Worm (Caenorhabditis elegans) whole organism, young adult: ENCODE results near the gene ceh-16.
A peak's percentile ranks its signal among the peaks of the same experiment; 100 is the strongest.

ENCODE experiments used
- B0261.1 ChIP-seq: sonication (generic microtip); optimal IDR thresholded peaks from 2 replicates; lab custom pipeline; 2016; ENCODE audit warnings: mild to moderate bottlenecking, missing genetic modification characterization, moderate library complexity, missing compliant biosample characterization
- F23B12.7 ChIP-seq: sonication (generic microtip); optimal IDR thresholded peaks from 2 replicates; lab custom pipeline; 2017; ENCODE audit warnings: missing genetic modification characterization, mild to moderate bottlenecking, missing compliant biosample characterization, antibody characterized with exemption, moderate library complexity; ENCODE audit not compliant: insufficient read depth
- F37B4.10 ChIP-seq: fragments of 200-800 bp; sonication (Bioruptor generic); IDR thresholded peaks from 2 replicates; pipeline ENCODE4 v1.3.6; 2022; ENCODE audit warnings: missing genetic modification characterization, missing compliant biosample characterization
- F39B2.1 ChIP-seq: fragments of 200-800 bp; sonication (Bioruptor generic); IDR thresholded peaks from 2 replicates; pipeline ENCODE4 v1.3.6; 2022; ENCODE audit warnings: missing genetic modification reagents, missing genetic modification characterization, missing compliant biosample characterization
- Y53F4B.3 ChIP-seq: fragments of 200-800 bp; sonication (Bioruptor generic); IDR thresholded peaks from 2 replicates; pipeline ENCODE4 v1.3.6; 2022; ENCODE audit warnings: missing genetic modification reagents, missing genetic modification characterization, missing compliant biosample characterization
- Y67H2A.10 ChIP-seq: fragments of 200-800 bp; sonication (Bioruptor generic); conservative IDR thresholded peaks from 2 replicates; pipeline ENCODE4 v1.3.6; 2022; ENCODE audit warnings: missing genetic modification reagents, missing genetic modification characterization, missing compliant biosample characterization
- ama-1 ChIP-seq, 3 experiments: fragments of 150-350 bp in 1 of 3; sonication (generic microtip) in 2 of 3; optimal IDR thresholded peaks; 2 replicates each; lab custom pipeline; 2014 to 2018; ENCODE audit warnings: missing biosample characterization in 2 of 3, missing genetic modification characterization in 2 of 3, missing genetic modification reagents in 2 of 3
- attf-6 ChIP-seq: fragments of 200-800 bp; sonication (Bioruptor generic); IDR thresholded peaks from 2 replicates; pipeline ENCODE4 v1.3.6; 2022; ENCODE audit warnings: missing genetic modification reagents, missing genetic modification characterization, missing compliant biosample characterization
- bed-2 ChIP-seq: fragments of 200-800 bp; sonication (Bioruptor generic); IDR thresholded peaks from 2 replicates; pipeline ENCODE4 v1.3.6; 2022; ENCODE audit warnings: missing genetic modification reagents, missing genetic modification characterization, missing compliant biosample characterization
- ccch-3 ChIP-seq: fragments of 200-800 bp; sonication (Bioruptor generic); optimal IDR thresholded peaks from 2 replicates; lab custom pipeline; 2018; ENCODE audit warnings: mild to moderate bottlenecking, missing genetic modification characterization, missing compliant biosample characterization
- cebp-1 ChIP-seq, 2 experiments: fragments of 200-800 bp in 1 of 2; sonication (Bioruptor generic) in 1 of 2; sonication (generic microtip) in 1 of 2; IDR thresholded peaks in 1 of 2; optimal IDR thresholded peaks in 1 of 2; 2 replicates each; pipeline versions ENCODE4 v1.3.6 to Lab custom; 2017 to 2022; ENCODE audit warnings: missing compliant biosample characterization in 2 of 2, missing genetic modification characterization in 2 of 2, mild to moderate bottlenecking in 1 of 2, missing genetic modification reagents in 1 of 2, moderate library complexity in 1 of 2
- cebp-2 ChIP-seq: fragments of 200-800 bp; sonication (Bioruptor generic); IDR thresholded peaks from 2 replicates; pipeline ENCODE4 v1.3.6; 2022; ENCODE audit warnings: missing genetic modification characterization, missing compliant biosample characterization
- ceh-27 ChIP-seq: fragments of 200-800 bp; sonication (Bioruptor generic); optimal IDR thresholded peaks from 2 replicates; lab custom pipeline; 2018; ENCODE audit warnings: mild to moderate bottlenecking, missing genetic modification characterization, moderate library complexity, missing compliant biosample characterization
- ceh-40 ChIP-seq: fragments of 200-800 bp; sonication (Bioruptor generic); IDR thresholded peaks from 2 replicates; pipeline ENCODE4 v1.3.6; 2022; ENCODE audit warnings: missing genetic modification characterization, missing compliant biosample characterization
- ceh-79 ChIP-seq: sonication (generic microtip); optimal IDR thresholded peaks from 2 replicates; lab custom pipeline; 2017; ENCODE audit warnings: mild to moderate bottlenecking, missing genetic modification characterization, missing compliant biosample characterization
- chd-7 ChIP-seq: sonication (generic microtip); optimal IDR thresholded peaks from 2 replicates; lab custom pipeline; 2016; ENCODE audit warnings: mild to moderate bottlenecking, missing genetic modification characterization, moderate library complexity, missing compliant biosample characterization
- die-1 ChIP-seq: sonication (generic microtip); optimal IDR thresholded peaks from 2 replicates; lab custom pipeline; 2016; ENCODE audit warnings: missing genotype, mild to moderate bottlenecking, missing genetic modification characterization, missing compliant biosample characterization
- dox-1 ChIP-seq: fragments of 200-800 bp; sonication (Bioruptor generic); IDR thresholded peaks from 2 replicates; pipeline ENCODE4 v1.3.6; 2022; ENCODE audit warnings: missing genetic modification reagents, missing genetic modification characterization, missing compliant biosample characterization
- dpl-1 ChIP-seq: fragments of 150-350 bp; optimal IDR thresholded peaks from 2 replicates; lab custom pipeline; 2014; ENCODE audit warnings: missing biosample characterization, missing genetic modification reagents, missing genetic modification characterization
- efl-1 ChIP-seq: fragments of 150-350 bp; optimal IDR thresholded peaks from 2 replicates; lab custom pipeline; 2014; ENCODE audit warnings: missing biosample characterization, missing genetic modification reagents, missing genetic modification characterization
- egl-44 ChIP-seq: fragments of 200-800 bp; sonication (Bioruptor generic); IDR thresholded peaks from 2 replicates; pipeline ENCODE4 v1.3.6; 2022; ENCODE audit warnings: missing genetic modification reagents, missing genetic modification characterization, missing compliant biosample characterization
- fkh-3 ChIP-seq: sonication (generic microtip); optimal IDR thresholded peaks from 2 replicates; lab custom pipeline; 2016; ENCODE audit warnings: mild to moderate bottlenecking, missing genetic modification characterization, missing compliant biosample characterization
- him-1 ChIP-seq: sonication (generic microtip); optimal IDR thresholded peaks from 2 replicates; lab custom pipeline; 2016; ENCODE audit warnings: missing genotype, missing genetic modification reagents, missing genetic modification characterization, missing compliant biosample characterization
- hmg-1.2 ChIP-seq: fragments of 200-800 bp; sonication (Bioruptor generic); IDR thresholded peaks from 2 replicates; pipeline ENCODE4 v1.3.6; 2022; ENCODE audit warnings: missing genetic modification reagents, missing genetic modification characterization, missing compliant biosample characterization
- lin-26 ChIP-seq: fragments of 200-800 bp; sonication (Bioruptor generic); IDR thresholded peaks from 2 replicates; pipeline ENCODE4 v1.3.6; 2022; ENCODE audit warnings: missing genetic modification reagents, missing genetic modification characterization, missing compliant biosample characterization
- lin-40 ChIP-seq: sonication (generic microtip); optimal IDR thresholded peaks from 2 replicates; lab custom pipeline; 2016; ENCODE audit warnings: missing genetic modification characterization, mild to moderate bottlenecking, missing compliant biosample characterization, missing genotype, missing genetic modification reagents
- lsy-27 ChIP-seq: sonication (generic microtip); optimal IDR thresholded peaks from 2 replicates; lab custom pipeline; 2017; ENCODE audit warnings: missing genetic modification characterization, mild to moderate bottlenecking, missing compliant biosample characterization, antibody characterized with exemption, missing genotype, borderline replicate concordance; ENCODE audit not compliant: insufficient read depth
- madf-6 ChIP-seq: fragments of 200-800 bp; sonication (Bioruptor generic); IDR thresholded peaks from 2 replicates; pipeline ENCODE4 v1.3.6; 2022; ENCODE audit warnings: missing genetic modification reagents, missing genetic modification characterization, missing compliant biosample characterization
- mes-4 ChIP-seq: sonication (generic microtip); optimal IDR thresholded peaks from 2 replicates; lab custom pipeline; 2016; ENCODE audit warnings: missing genotype, missing genetic modification characterization, missing compliant biosample characterization
- nfyb-1 ChIP-seq: fragments of 200-800 bp; sonication (Bioruptor generic); IDR thresholded peaks from 2 replicates; pipeline ENCODE4 v1.3.6; 2022; ENCODE audit warnings: missing genetic modification reagents, missing genetic modification characterization, missing compliant biosample characterization
- nhr-90 ChIP-seq: sonication (generic microtip); optimal IDR thresholded peaks from 2 replicates; lab custom pipeline; 2016; ENCODE audit warnings: missing genotype, mild to moderate bottlenecking, missing genetic modification characterization, missing compliant biosample characterization
- rcor-1 ChIP-seq: fragments of 200-800 bp; sonication (Bioruptor generic); IDR thresholded peaks from 2 replicates; pipeline ENCODE4 v1.3.6; 2022; ENCODE audit warnings: missing genetic modification reagents, missing genetic modification characterization, missing compliant biosample characterization
- rec-8 ChIP-seq, 2 experiments: sonication (generic microtip); optimal IDR thresholded peaks; 2 replicates each; lab custom pipeline; 2016; ENCODE audit warnings: mild to moderate bottlenecking in 2 of 2, missing genetic modification characterization in 2 of 2, missing genetic modification reagents in 2 of 2, missing genotype in 2 of 2, missing biosample characterization in 1 of 2, missing compliant biosample characterization in 1 of 2, moderate library complexity in 1 of 2
- rpc-1 ChIP-seq, 2 experiments: fragments of 150-350 bp in 1 of 2; sonication (generic microtip) in 1 of 2; optimal IDR thresholded peaks; 2 replicates each; lab custom pipeline; 2014 to 2018; ENCODE audit warnings: missing biosample characterization in 1 of 2, missing genetic modification characterization in 1 of 2, missing genetic modification reagents in 1 of 2, missing genotype in 1 of 2
- snpc-3.4 ChIP-seq: sonication (generic microtip); optimal IDR thresholded peaks from 2 replicates; lab custom pipeline; 2017; ENCODE audit warnings: missing genetic modification characterization, mild to moderate bottlenecking, missing compliant biosample characterization, antibody characterized with exemption, moderate library complexity, missing genotype, missing genetic modification reagents
- sptf-2 ChIP-seq: fragments of 200-800 bp; sonication (Bioruptor generic); optimal IDR thresholded peaks from 2 replicates; lab custom pipeline; 2018; ENCODE audit warnings: mild to moderate bottlenecking, missing genetic modification characterization, missing compliant biosample characterization
- tbp1 ChIP-seq: fragments of 200-800 bp; sonication (Bioruptor generic); optimal IDR thresholded peaks from 2 replicates; lab custom pipeline; 2018; ENCODE audit warnings: mild to moderate bottlenecking, missing genetic modification characterization, missing compliant biosample characterization
- unc-62 ChIP-seq: fragments of 150-350 bp; optimal IDR thresholded peaks from 2 replicates; lab custom pipeline; 2014; ENCODE audit warnings: missing biosample characterization, missing genetic modification reagents, missing genetic modification characterization
- zim-3 ChIP-seq: sonication (generic microtip); optimal IDR thresholded peaks from 2 replicates; lab custom pipeline; 2017; ENCODE audit warnings: mild to moderate bottlenecking, missing genetic modification characterization, moderate library complexity, missing compliant biosample characterization
- ztf-25 ChIP-seq: fragments of 200-800 bp; sonication (Bioruptor generic); IDR thresholded peaks from 2 replicates; pipeline ENCODE4 v1.3.6; 2022; ENCODE audit warnings: missing genetic modification reagents, missing genetic modification characterization, missing compliant biosample characterization

Gene ceh-16

ce11 chrIII:8653457-8653856 is 30.9 kb downstream of the ceh-16 start:
- TF ChIP-seq tbp1 (GFP tag; lab: Kevin White, UChicago) (peak; percentile 88), ceh-40 (peak; percentile 20; the same call in 1 of the 2 replicates), F39B2.1 (GFP tag; lab: Robert Waterston, UW) (no peak), nhr-90 (tag; lab: Kevin White, UChicago) (peak; percentile 33), chd-7 (tag; lab: Kevin White, UChicago) (no peak), die-1 (peak; percentile 25), madf-6 (peak; percentile 52), dox-1 (no peak), lin-40 (tag; lab: Kevin White, UChicago) (no peak), lsy-27 (no peak), F37B4.10 (GFP tag; lab: Robert Waterston, UW) (no peak), rcor-1 (GFP tag; lab: Robert Waterston, UW) (no peak), cebp-1 (GFP tag; IDR thresholded peaks at IDR 0.05; lab: Robert Waterston, UW) (no peak), cebp-1 (tag; optimal IDR thresholded peaks at IDR 0.05; lab: Kevin White, UChicago) (no peak), rpc-1 (optimal IDR thresholded peaks at IDR 0.05; lab: Kevin White, UChicago) (peak; percentile 52), rpc-1 (tag; optimal IDR thresholded peaks at IDR 0.05; lab: Kevin White, UChicago) (peak; percentile 76), rec-8 (tag; optimal IDR thresholded peaks at IDR 0.05; lab: Kevin White, UChicago) (peak in 1 of 2 experiments; percentile 25), lin-26 (peak; percentile 57; the same call in 1 of the 2 replicates), ama-1 (optimal IDR thresholded peaks at IDR 0.05; lab: Kevin White, UChicago) (no peak), ama-1 (GFP tag; optimal IDR thresholded peaks at IDR 0.05; lab: Kevin White, UChicago) (no peak), mes-4 (no peak), B0261.1 (peak; percentile 50), ztf-25 (GFP tag; lab: Robert Waterston, UW) (no peak), ceh-79 (tag; lab: Kevin White, UChicago) (no peak), snpc-3.4 (tag; lab: Kevin White, UChicago) (peak; percentile 17), bed-2 (GFP tag; lab: Robert Waterston, UW) (no peak), Y53F4B.3 (no peak), nfyb-1 (GFP tag; lab: Robert Waterston, UW) (peak; percentile 60; the same call in 1 of the 2 replicates), ceh-27 (no peak), egl-44 (GFP tag; lab: Robert Waterston, UW) (no peak), dpl-1 (GFP tag; lab: Kevin White, UChicago) (no peak), Y67H2A.10 (no peak), him-1 (tag; lab: Kevin White, UChicago) (peak; percentile 39), sptf-2 (GFP tag; lab: Kevin White, UChicago) (no peak), efl-1 (GFP tag; lab: Kevin White, UChicago) (no peak), ccch-3 (GFP tag; lab: Kevin White, UChicago) (no peak), fkh-3 (tag; lab: Kevin White, UChicago) (no peak), F23B12.7 (tag; lab: Kevin White, UChicago) (peak; percentile 11), attf-6 (GFP tag; lab: Robert Waterston, UW) (no peak), hmg-1.2 (GFP tag; lab: Robert Waterston, UW) (peak; percentile 34; the same call in 1 of the 2 replicates), zim-3 (tag; lab: Kevin White, UChicago) (no peak), cebp-2 (GFP tag; lab: Robert Waterston, UW) (no peak), unc-62 (GFP tag; lab: Kevin White, UChicago) (no peak)
